Fruit fly (Drosophila melanogaster): Measurements from ENCODE around the gene CG14864.

CG14864 gene

dm6 chr3R:15250454-15250853 lies 17.9 kb downstream of the CG14864 start (continued):
- TF ChIP-seq CG11398 (GFP tag; optimal IDR thresholded peaks at IDR 0.05) = no peak
- no peak for TF ChIP-seq CG33557 (GFP tag; optimal IDR thresholded peaks at IDR 0.05)
- TF ChIP-seq CG4404 (GFP tag; IDR thresholded peaks at IDR 0.05) = peak; percentile 52
- TF ChIP-seq CG17186 (GFP tag; optimal IDR thresholded peaks at IDR 0.05) = no peak
- TF ChIP-seq sna (GFP tag; IDR thresholded peaks at IDR 0.05; ENCODE audit: partially characterized antibody) = no peak
- TF ChIP-seq trem (tag; optimal IDR thresholded peaks at IDR 0.05) = no peak
- TF ChIP-seq CG6272 (GFP tag; IDR thresholded peaks at IDR 0.05) = peak; percentile 53
- TF ChIP-seq ems (GFP tag; optimal IDR thresholded peaks at IDR 0.05) = peak; percentile 7
- no peak for TF ChIP-seq pan (optimal IDR thresholded peaks at IDR 0.05)
- peak in 1 of 2 experiments; percentile 75 for TF ChIP-seq pan (GFP tag; optimal IDR thresholded peaks at IDR 0.05 in 1 of 2, IDR thresholded peaks at IDR 0.05 in 1 of 2)
- TF ChIP-seq Nf-YB (GFP tag; optimal IDR thresholded peaks at IDR 0.05) = no peak
- TF ChIP-seq so (GFP tag; IDR thresholded peaks at IDR 0.05) = peak; percentile 73; the same call in 1 of the 3 replicates
- TF ChIP-seq CG34422 (GFP tag; IDR thresholded peaks at IDR 0.05) = peak; percentile 72; the same call in 2 of the 3 replicates
- no peak for TF ChIP-seq CTCF (GFP tag; optimal IDR thresholded peaks at IDR 0.05)
- TF ChIP-seq pum (GFP tag; optimal IDR thresholded peaks at IDR 0.05) = no peak
- TF ChIP-seq CG7928 (GFP tag; optimal IDR thresholded peaks at IDR 0.05) = no peak
- TF ChIP-seq CG12071 (GFP tag; optimal IDR thresholded peaks at IDR 0.05) = no peak
- TF ChIP-seq gt (GFP tag; IDR thresholded peaks at IDR 0.05) = 0 out of 2 replicates have a peak, but pooled peaks have one; percentile 14
- no peak for TF ChIP-seq Atf3 (GFP tag; optimal IDR thresholded peaks at IDR 0.05)
- no peak for TF ChIP-seq hth (optimal IDR thresholded peaks at IDR 0.05)
- TF ChIP-seq HLH54F (GFP tag; optimal IDR thresholded peaks at IDR 0.05) = peak; percentile 32
- peak; percentile 86 for TF ChIP-seq CG32532 (GFP tag; IDR thresholded peaks at IDR 0.05)
- no peak for TF ChIP-seq sqz (GFP tag; optimal IDR thresholded peaks at IDR 0.05)
- no peak for TF ChIP-seq CG4617 (GFP tag; optimal IDR thresholded peaks at IDR 0.05; ENCODE audit: borderline replicate concordance)
- peak; percentile 44; the same call in 1 of the 2 replicates for TF ChIP-seq wor (GFP tag; IDR thresholded peaks at IDR 0.05)
- TF ChIP-seq B-H2 (GFP tag; optimal IDR thresholded peaks at IDR 0.05) = no peak
- 0 out of 2 replicates have a peak, but pooled peaks have one; percentile 20 for TF ChIP-seq CG14667 (GFP tag; IDR thresholded peaks at IDR 0.05)
- no peak; the same call in 2 of the 3 replicates for TF ChIP-seq Optix (GFP tag; IDR thresholded peaks at IDR 0.05)
- peak; percentile 64 for TF ChIP-seq CG6689 (GFP tag; IDR thresholded peaks at IDR 0.05)
- no peak for TF ChIP-seq CG8765 (GFP tag; IDR thresholded peaks at IDR 0.05)
- peak; percentile 18 for TF ChIP-seq CG30431 (GFP tag; optimal IDR thresholded peaks at IDR 0.05)
- TF ChIP-seq CG13123 (GFP tag; optimal IDR thresholded peaks at IDR 0.05) = no peak
- TF ChIP-seq CG8388 (GFP tag; optimal IDR thresholded peaks at IDR 0.05) = peak; percentile 54
- no peak for TF ChIP-seq CG31388 (GFP tag; optimal IDR thresholded peaks at IDR 0.05)
- no peak for TF ChIP-seq Elba2 (GFP tag; optimal IDR thresholded peaks at IDR 0.05)
- TF ChIP-seq tll (GFP tag; optimal IDR thresholded peaks at IDR 0.05) = no peak
- peak; percentile 72 for TF ChIP-seq ranshi (GFP tag; IDR thresholded peaks at IDR 0.05)
- no peak for TF ChIP-seq br (optimal IDR thresholded peaks at IDR 0.05)
- TF ChIP-seq chm (GFP tag; IDR thresholded peaks at IDR 0.05) = 0 out of 2 replicates have a peak, but pooled peaks have one; percentile 53
- TF ChIP-seq Dfd (GFP tag; optimal IDR thresholded peaks at IDR 0.05) = no peak
- no peak for TF ChIP-seq ftz-f1 (GFP tag; optimal IDR thresholded peaks at IDR 0.05)
- TF ChIP-seq onecut (GFP tag; IDR thresholded peaks at IDR 0.05) = peak; percentile 51
- TF ChIP-seq unc-4 (GFP tag; IDR thresholded peaks at IDR 0.05; ENCODE audit: partially characterized antibody) = no peak
- no peak for TF ChIP-seq CG16863 (GFP tag; optimal IDR thresholded peaks at IDR 0.05)
- TF ChIP-seq CG13287 (GFP tag; IDR thresholded peaks at IDR 0.05; ENCODE audit: partially characterized antibody) = no peak
- TF ChIP-seq Hr3 (GFP tag; optimal IDR thresholded peaks at IDR 0.05) = peak; percentile 62
- no peak for TF ChIP-seq CG10654 (GFP tag; optimal IDR thresholded peaks at IDR 0.05)
- TF ChIP-seq mirr (GFP tag; optimal IDR thresholded peaks at IDR 0.05) = no peak
- no peak for TF ChIP-seq CoRest (tag; optimal IDR thresholded peaks at IDR 0.05)
- no peak for TF ChIP-seq CG14965 (GFP tag; optimal IDR thresholded peaks at IDR 0.05; ENCODE audit: borderline replicate concordance)
- no peak for TF ChIP-seq CG7987 (GFP tag; optimal IDR thresholded peaks at IDR 0.05)
- peak in 1 of 3 experiments; percentile 3 for TF ChIP-seq lola (GFP tag; optimal IDR thresholded peaks at IDR 0.05)

Data from whole organism, embryonic.